Fruit fly (Drosophila melanogaster) whole organism, embryonic: ENCODE data around the gene Cyp12a5.

ENCODE experiments used
- Abd-B ChIP-seq: fragments of 200-800 bp; sonication (Bioruptor generic); optimal IDR thresholded peaks from 2 replicates; lab custom pipeline; 2018; ENCODE audit warnings: missing biosample characterization, mild to moderate bottlenecking, missing genetic modification characterization, moderate library complexity
- Adf1 ChIP-seq: fragments of 200-800 bp; sonication (Bioruptor generic); IDR thresholded peaks from 2 replicates; pipeline ENCODE4 v1.3.6; 2022; ENCODE audit warnings: missing biosample characterization, missing genetic modification characterization
- Aef1 ChIP-seq: fragments of 200-800 bp; sonication (Bioruptor generic); IDR thresholded peaks from 3 replicates; pipeline ENCODE4 v1.3.6; 2022; ENCODE audit warnings: missing biosample characterization, missing genetic modification characterization
- B-H1 ChIP-seq: fragments of 200-800 bp; sonication (Bioruptor generic); IDR thresholded peaks from 3 replicates; pipeline ENCODE4 v1.3.6; 2022; ENCODE audit warnings: missing biosample characterization, missing genetic modification characterization
- BEAF-32 ChIP-seq: fragments of 200-800 bp; sonication (Bioruptor generic); optimal IDR thresholded peaks from 3 replicates; lab custom pipeline; 2017; ENCODE audit warnings: missing biosample characterization, missing genetic modification characterization, mild to moderate bottlenecking, moderate library complexity, missing genetic modification reagents
- CG11695 ChIP-seq: fragments of 200-800 bp; sonication (Bioruptor generic); IDR thresholded peaks from 3 replicates; pipeline ENCODE4 v1.3.6; 2022; ENCODE audit warnings: missing biosample characterization, missing genetic modification characterization
- CG12236 ChIP-seq: fragments of 200-800 bp; sonication (Bioruptor generic); optimal IDR thresholded peaks from 2 replicates; lab custom pipeline; 2016; ENCODE audit warnings: missing biosample characterization, missing genetic modification characterization
- CG13424 ChIP-seq: fragments of 200-800 bp; sonication (Bioruptor generic); optimal IDR thresholded peaks from 2 replicates; lab custom pipeline; 2019; ENCODE audit warnings: missing biosample characterization, mild to moderate bottlenecking, missing genetic modification characterization, moderate library complexity
- CG14710 ChIP-seq: fragments of 200-800 bp; sonication (Bioruptor generic); optimal IDR thresholded peaks from 3 replicates; lab custom pipeline; 2019; ENCODE audit warnings: missing biosample characterization, mild to moderate bottlenecking, missing genetic modification characterization, moderate library complexity
- CG15479 ChIP-seq: fragments of 200-800 bp; sonication (Bioruptor generic); optimal IDR thresholded peaks from 3 replicates; lab custom pipeline; 2019; ENCODE audit warnings: missing biosample characterization, mild to moderate bottlenecking, missing genetic modification characterization, moderate library complexity
- CG16779 ChIP-seq: fragments of 200-800 bp; sonication (Bioruptor generic); IDR thresholded peaks from 2 replicates; pipeline ENCODE4 v1.3.6; 2022; ENCODE audit warnings: missing biosample characterization, missing genetic modification characterization
- CG2712 ChIP-seq: fragments of 200-800 bp; optimal IDR thresholded peaks from 3 replicates; lab custom pipeline; 2019; ENCODE audit warnings: missing biosample characterization, mild to moderate bottlenecking, missing genetic modification characterization, moderate library complexity
- CG3995 ChIP-seq: fragments of 200-800 bp; sonication (Bioruptor generic); optimal IDR thresholded peaks from 3 replicates; lab custom pipeline; 2016; ENCODE audit warnings: missing biosample characterization, missing genetic modification characterization
- CG4404 ChIP-seq: fragments of 200-800 bp; sonication (Bioruptor generic); IDR thresholded peaks from 2 replicates; pipeline ENCODE4 v1.3.6; 2022; ENCODE audit warnings: missing biosample characterization, missing genetic modification characterization
- CG4707 ChIP-seq: fragments of 200-800 bp; sonication (Bioruptor generic); optimal IDR thresholded peaks from 2 replicates; lab custom pipeline; 2018; ENCODE audit warnings: missing biosample characterization, mild to moderate bottlenecking, missing genetic modification characterization, moderate library complexity
- CG5180 ChIP-seq: fragments of 200-800 bp; sonication (Bioruptor generic); optimal IDR thresholded peaks from 3 replicates; lab custom pipeline; 2017; ENCODE audit warnings: missing biosample characterization, missing genetic modification characterization, mild to moderate bottlenecking, moderate library complexity, missing genetic modification reagents
- CG8290 ChIP-seq, 3 experiments: fragments of 200-800 bp; sonication (Bioruptor generic); optimal IDR thresholded peaks; 2 replicates each; lab custom pipeline; 2016 to 2019; ENCODE audit warnings: missing biosample characterization in 3 of 3, missing genetic modification characterization in 3 of 3, mild to moderate bottlenecking in 2 of 3, moderate library complexity in 1 of 3
- CG8924 ChIP-seq: fragments of 200-800 bp; optimal IDR thresholded peaks from 3 replicates; lab custom pipeline; 2019; ENCODE audit warnings: missing biosample characterization, mild to moderate bottlenecking, missing genetic modification characterization, moderate library complexity
- Dek ChIP-seq: fragments of 200-800 bp; sonication (Bioruptor generic); optimal IDR thresholded peaks from 3 replicates; lab custom pipeline; 2019; ENCODE audit warnings: missing biosample characterization, mild to moderate bottlenecking, missing genetic modification characterization, moderate library complexity
- Dfd ChIP-seq, 2 experiments: fragments of >200 bp; optimal IDR thresholded peaks; 2 replicates each; lab custom pipeline; 2017; ENCODE audit warnings: missing biosample characterization in 2 of 2, missing genetic modification characterization in 2 of 2
- HLH4C ChIP-seq: fragments of 200-800 bp; sonication (Bioruptor generic); IDR thresholded peaks from 3 replicates; pipeline ENCODE4 v1.3.6; 2022; ENCODE audit warnings: missing biosample characterization, missing genetic modification characterization; ENCODE audit not compliant: partially characterized antibody
- Hand ChIP-seq: fragments of 200-800 bp; sonication (Bioruptor generic); optimal IDR thresholded peaks from 2 replicates; lab custom pipeline; 2017; ENCODE audit warnings: mild to moderate bottlenecking, missing biosample characterization, missing genetic modification reagents, missing genetic modification characterization
- Lhr ChIP-seq: fragments of 200-800 bp; sonication (Bioruptor generic); optimal IDR thresholded peaks from 3 replicates; lab custom pipeline; 2017; ENCODE audit warnings: mild to moderate bottlenecking, missing biosample characterization, missing genetic modification reagents, missing genetic modification characterization
- Nf-YA ChIP-seq: fragments of 200-800 bp; sonication (Bioruptor generic); IDR thresholded peaks from 2 replicates; pipeline ENCODE4 v1.3.6; 2022; ENCODE audit warnings: missing biosample characterization, missing genetic modification characterization
- PHDP ChIP-seq: fragments of 200-800 bp; sonication (Bioruptor generic); optimal IDR thresholded peaks from 3 replicates; lab custom pipeline; 2018; ENCODE audit warnings: missing biosample characterization, mild to moderate bottlenecking, missing genetic modification characterization, moderate library complexity
- Pdp1 ChIP-seq, 2 experiments: fragments of 200-800 bp; sonication (Bioruptor generic); optimal IDR thresholded peaks; 3 replicates each; lab custom pipeline; 2016; ENCODE audit warnings: missing biosample characterization in 2 of 2, missing genetic modification characterization in 2 of 2, mild to moderate bottlenecking in 1 of 2, moderate library complexity in 1 of 2
- Poxn ChIP-seq: fragments of 200-800 bp; sonication (Bioruptor generic); IDR thresholded peaks from 2 replicates; pipeline ENCODE4 v1.3.6; 2022; ENCODE audit warnings: missing biosample characterization, missing genetic modification characterization
- Ptx1 ChIP-seq: fragments of 200-800 bp; sonication (Bioruptor generic); IDR thresholded peaks from 2 replicates; pipeline ENCODE4 v1.3.6; 2022; ENCODE audit warnings: missing biosample characterization, missing genetic modification characterization
- Sin3A ChIP-seq: fragments of >200 bp; optimal IDR thresholded peaks from 2 replicates; lab custom pipeline; 2018
- Tbp ChIP-seq: fragments of >200 bp; optimal IDR thresholded peaks from 2 replicates; lab custom pipeline; 2018; ENCODE audit warnings: missing biosample characterization, missing genetic modification characterization
- ap ChIP-seq: fragments of 200-800 bp; sonication (Bioruptor generic); IDR thresholded peaks from 2 replicates; pipeline ENCODE4 v1.3.6; 2022; ENCODE audit warnings: missing biosample characterization, missing genetic modification characterization
- bbx ChIP-seq: fragments of 200-800 bp; sonication (Bioruptor generic); IDR thresholded peaks from 2 replicates; pipeline ENCODE4 v1.3.6; 2022; ENCODE audit warnings: missing biosample characterization, missing genetic modification characterization; ENCODE audit not compliant: partially characterized antibody
- chif ChIP-seq, 2 experiments: fragments of 200-800 bp; sonication (Bioruptor generic); optimal IDR thresholded peaks; 3 replicates each; lab custom pipeline; 2016; ENCODE audit warnings: missing biosample characterization in 2 of 2, missing genetic modification characterization in 2 of 2
- crol ChIP-seq: fragments of 200-800 bp; sonication (Bioruptor generic); IDR thresholded peaks from 2 replicates; pipeline ENCODE4 v1.3.6; 2022; ENCODE audit warnings: missing biosample characterization, missing genetic modification characterization
- dan ChIP-seq: fragments of 200-800 bp; sonication (Bioruptor generic); IDR thresholded peaks from 2 replicates; pipeline ENCODE4 v1.3.6; 2022; ENCODE audit warnings: missing biosample characterization, missing genetic modification characterization
- fd96Cb ChIP-seq: fragments of 200-800 bp; sonication (Bioruptor generic); optimal IDR thresholded peaks from 2 replicates; lab custom pipeline; 2018; ENCODE audit warnings: missing biosample characterization, mild to moderate bottlenecking, missing genetic modification characterization, moderate library complexity
- gro ChIP-seq: fragments of 200-800 bp; sonication (Bioruptor generic); optimal IDR thresholded peaks from 2 replicates; lab custom pipeline; 2016; ENCODE audit warnings: missing biosample characterization, missing genetic modification characterization
- gsb ChIP-seq: fragments of 200-800 bp; sonication (Bioruptor generic); IDR thresholded peaks from 2 replicates; pipeline ENCODE4 v1.3.6; 2022; ENCODE audit warnings: missing biosample characterization, missing genetic modification characterization
- her ChIP-seq: fragments of 200-800 bp; sonication (Bioruptor generic); optimal IDR thresholded peaks from 2 replicates; lab custom pipeline; 2016; ENCODE audit warnings: missing biosample characterization, missing genetic modification characterization
- hth ChIP-seq: fragments of >200 bp; optimal IDR thresholded peaks from 2 replicates; lab custom pipeline; 2017; ENCODE audit warnings: inconsistent platforms
- luna ChIP-seq: fragments of 200-800 bp; sonication (Bioruptor generic); optimal IDR thresholded peaks from 2 replicates; lab custom pipeline; 2016; ENCODE audit warnings: missing biosample characterization, missing genetic modification characterization
- mld ChIP-seq: fragments of 200-800 bp; sonication (Bioruptor generic); IDR thresholded peaks from 3 replicates; pipeline ENCODE4 v1.3.6; 2022; ENCODE audit warnings: missing biosample characterization, missing genetic modification characterization; ENCODE audit not compliant: partially characterized antibody
- nerfin-2 ChIP-seq: fragments of 200-800 bp; sonication (Bioruptor generic); IDR thresholded peaks from 2 replicates; pipeline ENCODE4 v1.3.6; 2022; ENCODE audit warnings: missing biosample characterization, missing genetic modification characterization; ENCODE audit not compliant: partially characterized antibody
- p53 ChIP-seq: fragments of 200-800 bp; sonication (Bioruptor generic); optimal IDR thresholded peaks from 2 replicates; lab custom pipeline; 2016; ENCODE audit warnings: missing biosample characterization, missing genetic modification characterization
- seq ChIP-seq: fragments of 200-800 bp; sonication (Bioruptor generic); IDR thresholded peaks from 2 replicates; pipeline ENCODE4 v1.3.6; 2022; ENCODE audit warnings: missing biosample characterization, missing genetic modification characterization
- sna ChIP-seq: fragments of 200-800 bp; sonication (Bioruptor generic); IDR thresholded peaks from 2 replicates; pipeline ENCODE4 v1.3.6; 2022; ENCODE audit warnings: missing biosample characterization, missing genetic modification characterization; ENCODE audit not compliant: partially characterized antibody
- sob ChIP-seq: fragments of 200-800 bp; sonication (Bioruptor generic); IDR thresholded peaks from 2 replicates; pipeline ENCODE4 v1.3.6; 2022; ENCODE audit warnings: missing biosample characterization, missing genetic modification characterization
- sqz ChIP-seq: fragments of 200-800 bp; sonication (Bioruptor generic); optimal IDR thresholded peaks from 3 replicates; lab custom pipeline; 2018; ENCODE audit warnings: missing biosample characterization, mild to moderate bottlenecking, missing genetic modification characterization

Gene Cyp12a5

dm6 chr3R:19147511-19148239 lies 15.2 kb downstream of the Cyp12a5 start, which contains the start of gene Ppcs (continued):
- TF ChIP-seq fd96Cb (tag; lab: Kevin White, UChicago) (peak; percentile 30), mld (GFP tag; lab: Robert Waterston, UW) (0 out of 3 replicates have a peak, but pooled peaks have one; percentile 50), HLH4C (GFP tag; lab: Robert Waterston, UW) (no peak), Nf-YA (GFP tag; lab: Robert Waterston, UW) (no peak), chif (GFP tag; optimal IDR thresholded peaks at IDR 0.05; lab: Kevin White, UChicago) (peak in 1 of 2 experiments; percentile 42), Pdp1 (GFP tag; optimal IDR thresholded peaks at IDR 0.05; lab: Kevin White, UChicago) (peak; percentile 38 to 59), CG3995 (GFP tag; lab: Kevin White, UChicago) (peak; percentile 63), hth (no peak), Tbp (GFP tag; lab: Kevin White, UChicago) (no peak), Lhr (GFP tag; lab: Kevin White, UChicago) (peak; percentile 69), Poxn (no peak), CG8924 (tag; lab: Kevin White, UChicago) (peak; percentile 33), CG16779 (peak; percentile 75; the same call in 1 of the 2 replicates), sqz (GFP tag; lab: Kevin White, UChicago) (peak; percentile 99), BEAF-32 (GFP tag; lab: Kevin White, UChicago) (peak; percentile 48), CG14710 (peak; percentile 80), B-H1 (GFP tag; lab: Robert Waterston, UW) (no peak; the same call in 2 of the 3 replicates), CG5180 (GFP tag; lab: Kevin White, UChicago) (peak; percentile 30), luna (GFP tag; lab: Kevin White, UChicago) (peak; percentile 38), gro (GFP tag; lab: Kevin White, UChicago) (peak; percentile 16), Dek (tag; lab: Kevin White, UChicago) (no peak), CG11695 (GFP tag; lab: Robert Waterston, UW) (peak; percentile 6; the same call in 1 of the 3 replicates), CG4707 (no peak), p53 (GFP tag; lab: Kevin White, UChicago) (peak; percentile 46), seq (GFP tag; lab: Robert Waterston, UW) (peak; percentile 72; the same call in 1 of the 2 replicates), Ptx1 (GFP tag; lab: Robert Waterston, UW) (peak; percentile 55; the same call in 1 of the 2 replicates), Dfd (GFP tag; optimal IDR thresholded peaks at IDR 0.05; lab: Kevin White, UChicago) (no peak), Sin3A (lab: Kevin White, UChicago) (peak; percentile 78), crol (GFP tag; lab: Robert Waterston, UW) (peak; percentile 100), CG15479 (GFP tag; lab: Kevin White, UChicago) (no peak), Adf1 (GFP tag; lab: Robert Waterston, UW) (peak; percentile 55), sna (GFP tag; lab: Robert Waterston, UW) (peak; percentile 69; the same call in 1 of the 2 replicates), dan (GFP tag; lab: Robert Waterston, UW) (no peak), CG12236 (GFP tag; lab: Kevin White, UChicago) (peak; percentile 44), Abd-B (peak; percentile 50), sob (peak; percentile 80), her (GFP tag; lab: Kevin White, UChicago) (peak; percentile 58), PHDP (tag; lab: Kevin White, UChicago) (peak; percentile 2), CG8290 (GFP tag; optimal IDR thresholded peaks at IDR 0.05; lab: Kevin White, UChicago) (peak; percentile 32), CG8290 (tag; optimal IDR thresholded peaks at IDR 0.05; lab: Kevin White, UChicago) (peak; percentile 28 to 43), bbx (GFP tag; lab: Robert Waterston, UW) (no peak; the same call in 1 of the 2 replicates), gsb (GFP tag; lab: Robert Waterston, UW) (no peak), nerfin-2 (no peak), CG13424 (peak; percentile 50), CG4404 (GFP tag; lab: Robert Waterston, UW) (no peak; the same call in 1 of the 2 replicates), Aef1 (peak; percentile 37; the same call in 2 of the 3 replicates), ap (no peak), CG2712 (peak; percentile 44), Hand (GFP tag; lab: Kevin White, UChicago) (peak; percentile 59)
